Worm (Caenorhabditis elegans): ENCODE measurements around the gene ugt-51.

DNA sequence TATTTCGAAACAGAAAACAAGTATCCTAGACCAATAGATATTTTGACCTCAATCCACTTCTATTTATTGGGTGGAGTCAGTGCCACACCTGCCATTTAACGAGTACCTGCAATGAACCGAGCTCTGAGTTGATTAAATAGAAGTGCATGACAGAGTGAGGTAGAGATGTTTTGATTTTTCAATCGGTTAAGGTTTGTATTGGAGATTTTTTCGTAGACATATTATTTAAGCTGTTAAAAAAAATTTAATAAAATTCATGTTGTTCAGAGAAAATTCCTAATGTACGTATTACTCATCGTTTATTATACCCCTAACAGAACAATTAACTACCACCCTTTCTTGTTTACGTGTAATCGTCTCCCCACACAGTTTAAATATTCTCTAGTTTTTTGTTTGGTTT is 21.6 kb downstream of the ugt-51 start, which contains the start of gene srx-38:
- TF ChIP-seq ZK546.5 (tag; optimal IDR thresholded peaks at IDR 0.05) = no peak
- no peak for TF ChIP-seq snpc-4 (tag; optimal IDR thresholded peaks at IDR 0.05)
- no peak for TF ChIP-seq egl-27 (tag; optimal IDR thresholded peaks at IDR 0.05)
- TF ChIP-seq C34F6.9 (tag; optimal IDR thresholded peaks at IDR 0.05) = no peak
- TF ChIP-seq blmp-1 (tag; optimal IDR thresholded peaks at IDR 0.05; ENCODE audit: insufficient read depth) = no peak
- no peak for TF ChIP-seq nhr-237 (tag; optimal IDR thresholded peaks at IDR 0.05)
- TF ChIP-seq mdl-1 (tag; optimal IDR thresholded peaks at IDR 0.05) = no peak
- no peak for TF ChIP-seq zag-1 (tag; optimal IDR thresholded peaks at IDR 0.05)
- no peak for TF ChIP-seq nhr-25 (tag; optimal IDR thresholded peaks at IDR 0.05)
- no peak for TF ChIP-seq ama-1 (optimal IDR thresholded peaks at IDR 0.05)

Measured in whole organism, L2 larva.